Fruit fly (Drosophila melanogaster): ENCODE data around the gene BigH1.
A peak's percentile ranks its signal among the peaks of the same experiment; 100 is the strongest.

The BigH1 gene

dm6 chr3R:14656760-14657604, 6.3 kb upstream of the BigH1 start, which contains the start of gene CG3505 (continued):
- TF ChIP-seq Rfx (GFP tag; IDR thresholded peaks at IDR 0.05) = peak; percentile 50
- peak; percentile 22 for TF ChIP-seq HLHmδ (GFP tag; optimal IDR thresholded peaks at IDR 0.05)
- no peak for TF ChIP-seq her (GFP tag; optimal IDR thresholded peaks at IDR 0.05)
- peak; percentile 30 for TF ChIP-seq bcd (GFP tag; optimal IDR thresholded peaks at IDR 0.05)
- no peak for TF ChIP-seq sqz (GFP tag; optimal IDR thresholded peaks at IDR 0.05)
- peak; percentile 26; the same call in 1 of the 2 replicates for TF ChIP-seq Xrp1 (GFP tag; IDR thresholded peaks at IDR 0.05)
- TF ChIP-seq CG9727 (GFP tag; optimal IDR thresholded peaks at IDR 0.05) = no peak
- peak; percentile 50; the same call in 1 of the 2 replicates for TF ChIP-seq bbx (GFP tag; IDR thresholded peaks at IDR 0.05; ENCODE audit: partially characterized antibody)
- TF ChIP-seq CG43689 (GFP tag; IDR thresholded peaks at IDR 0.05) = peak; percentile 11; the same call in 1 of the 2 replicates
- peak; percentile 83 for TF ChIP-seq Ets97D (GFP tag; optimal IDR thresholded peaks at IDR 0.05)
- TF ChIP-seq MBD-R2 (GFP tag; IDR thresholded peaks at IDR 0.05) = 0 out of 2 replicates have a peak, but pooled peaks have one; percentile 19
- 0 out of 3 replicates have a peak, but pooled peaks have one; percentile 37 for TF ChIP-seq CG7963 (GFP tag; IDR thresholded peaks at IDR 0.05; ENCODE audit: partially characterized antibody)
- peak; percentile 54; the same call in 1 of the 2 replicates for TF ChIP-seq CG32532 (GFP tag; IDR thresholded peaks at IDR 0.05)
- TF ChIP-seq HHEX (GFP tag; optimal IDR thresholded peaks at IDR 0.05) = peak; percentile 70
- TF ChIP-seq CG17359 (tag; optimal IDR thresholded peaks at IDR 0.05) = peak; percentile 48
- no peak for TF ChIP-seq Kr (GFP tag; optimal IDR thresholded peaks at IDR 0.05)
- TF ChIP-seq chinmo (GFP tag; IDR thresholded peaks at IDR 0.05; ENCODE audit: partially characterized antibody) = 0 out of 4 replicates have a peak, but pooled peaks have one; percentile 48
- no peak for TF ChIP-seq CG14860 (GFP tag; IDR thresholded peaks at IDR 0.05; ENCODE audit: partially characterized antibody)
- peak; percentile 38 for TF ChIP-seq Bgb (GFP tag; IDR thresholded peaks at IDR 0.05; ENCODE audit: partially characterized antibody)
- peak; percentile 38 for TF ChIP-seq pum (GFP tag; optimal IDR thresholded peaks at IDR 0.05)
- peak; percentile 53 for TF ChIP-seq CG3281 (GFP tag; optimal IDR thresholded peaks at IDR 0.05)
- TF ChIP-seq Dp (GFP tag; optimal IDR thresholded peaks at IDR 0.05) = peak; percentile 100
- peak; percentile 87 for TF ChIP-seq CG12769 (tag; optimal IDR thresholded peaks at IDR 0.05)
- no peak for TF ChIP-seq Oaz (GFP tag; IDR thresholded peaks at IDR 0.05)
- TF ChIP-seq CG12104 (GFP tag; optimal IDR thresholded peaks at IDR 0.05) = peak; percentile 27
- peak; percentile 57 for TF ChIP-seq Myb (GFP tag; optimal IDR thresholded peaks at IDR 0.05)
- TF ChIP-seq oc (tag; optimal IDR thresholded peaks at IDR 0.05) = peak; percentile 33
- peak; percentile 96 for TF ChIP-seq pzg (GFP tag; optimal IDR thresholded peaks at IDR 0.05)
- TF ChIP-seq CG9797 (GFP tag; optimal IDR thresholded peaks at IDR 0.05) = peak; percentile 96
- TF ChIP-seq Camta (GFP tag; optimal IDR thresholded peaks at IDR 0.05) = peak; percentile 32
- TF ChIP-seq CG13424 (tag; optimal IDR thresholded peaks at IDR 0.05) = peak; percentile 62
- TF ChIP-seq stwl (tag; optimal IDR thresholded peaks at IDR 0.05) = peak; percentile 53
- peak in 1 of 2 experiments; percentile 60 for TF ChIP-seq crp (GFP tag; optimal IDR thresholded peaks at IDR 0.05)
- no peak for TF ChIP-seq tna (GFP tag; IDR thresholded peaks at IDR 0.05; ENCODE audit: partially characterized antibody)
- no peak for TF ChIP-seq CG34422 (GFP tag; IDR thresholded peaks at IDR 0.05)
- 0 out of 3 replicates have a peak, but pooled peaks have one; percentile 38 for TF ChIP-seq CG6791 (GFP tag; IDR thresholded peaks at IDR 0.05; ENCODE audit: partially characterized antibody)
- no peak for TF ChIP-seq Adf1 (GFP tag; IDR thresholded peaks at IDR 0.05)
- TF ChIP-seq CG14441 (GFP tag; IDR thresholded peaks at IDR 0.05) = peak; percentile 37; the same call in 1 of the 2 replicates
- peak; percentile 26 to 96 for TF ChIP-seq Pdp1 (GFP tag; optimal IDR thresholded peaks at IDR 0.05)
- no peak for TF ChIP-seq Hr78 (GFP tag; optimal IDR thresholded peaks at IDR 0.05)
- TF ChIP-seq unc-4 (GFP tag; IDR thresholded peaks at IDR 0.05; ENCODE audit: partially characterized antibody) = 0 out of 2 replicates have a peak, but pooled peaks have one; percentile 33
- TF ChIP-seq grau (tag; optimal IDR thresholded peaks at IDR 0.05) = peak; percentile 50
- TF ChIP-seq knrl (GFP tag; IDR thresholded peaks at IDR 0.05; ENCODE audit: partially characterized antibody) = peak; percentile 42; the same call in 1 of the 3 replicates
- TF ChIP-seq CG15514 (GFP tag; optimal IDR thresholded peaks at IDR 0.05) = peak; percentile 64
- no peak for TF ChIP-seq Oli (tag; optimal IDR thresholded peaks at IDR 0.05)

Measured in whole organism, embryonic.